Worm (Caenorhabditis elegans): Measurements from ENCODE around the gene sre-31.

The sre-31 gene

ce11 chrII:12401791-12402190, 6.8 kb downstream of the sre-31 start, which contains the start of gene sre-29:
Gene sre-29 (minus strand): TSS chrII:12401891.
- no peak for TF ChIP-seq aha-1 (tag; optimal IDR thresholded peaks at IDR 0.05)

DNA sequence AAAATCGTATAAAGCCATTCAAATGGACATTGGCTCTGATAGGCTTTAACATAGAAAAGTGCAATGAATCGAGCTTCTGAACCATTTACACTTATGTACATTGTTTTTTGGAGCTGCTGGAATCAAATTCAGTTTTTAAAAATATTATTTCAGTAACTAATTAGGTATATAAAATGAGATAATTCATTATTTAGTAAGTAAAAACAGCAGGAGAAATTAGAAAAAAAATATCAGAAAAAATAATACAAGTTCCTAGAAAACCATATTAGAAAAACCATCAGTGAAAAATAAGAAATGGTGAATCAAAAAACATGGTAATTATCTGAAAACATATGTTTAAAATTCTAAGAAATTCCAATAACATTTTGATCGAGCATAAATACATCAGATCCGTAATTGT, 11.0 kb downstream of the sre-31 start, which contains the start of gene F57G9.7:
Gene F57G9.7 (minus strand): TSS at position 101 of the 400 bp plus-strand sequence.
- TF ChIP-seq pax-3 (tag; optimal IDR thresholded peaks at IDR 0.05) = peak; percentile 16
- TF ChIP-seq zip-4 (GFP tag; optimal IDR thresholded peaks at IDR 0.05) = no peak
- no peak for TF ChIP-seq unc-130 (tag; optimal IDR thresholded peaks at IDR 0.05)

DNA sequence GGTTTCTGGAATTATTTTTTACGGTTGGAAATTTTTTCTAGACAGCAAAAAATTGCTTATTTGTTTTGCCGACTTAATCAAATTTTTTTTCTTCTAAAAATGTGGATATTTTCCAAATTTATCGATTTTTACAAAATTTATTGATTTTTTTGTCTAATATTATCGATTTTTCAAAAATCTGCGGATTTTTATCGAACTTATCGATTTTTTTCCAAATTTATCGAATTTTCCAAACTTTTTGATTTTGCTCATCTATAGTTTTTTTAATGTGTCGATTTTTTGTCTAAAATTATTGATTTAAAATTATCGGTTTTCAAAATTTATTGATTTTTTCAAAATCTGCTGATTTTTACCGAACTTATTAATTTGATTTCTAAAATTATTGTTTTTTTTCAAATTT, 14.5 kb downstream of the sre-31 start:
- TF ChIP-seq blmp-1 (tag; optimal IDR thresholded peaks at IDR 0.05) (no peak), tbx-2 (tag; optimal IDR thresholded peaks at IDR 0.05) (no peak)

ce11 chrII:12393690-12394089, 14.9 kb downstream of the sre-31 start, which contains the start of gene Y57A10B.7:
Gene Y57A10B.7 (minus strand): TSS chrII:12393790.
- TF ChIP-seq fos-1 (tag; optimal IDR thresholded peaks at IDR 0.05) (no peak), efl-1 (optimal IDR thresholded peaks at IDR 0.05) (no peak), efl-1 (GFP tag; optimal IDR thresholded peaks at IDR 0.05 in 1 of 2) (no peak), snu-23 (GFP tag; optimal IDR thresholded peaks at IDR 0.05) (no peak), pax-3 (tag; optimal IDR thresholded peaks at IDR 0.05) (no peak), mep-1 (tag; optimal IDR thresholded peaks at IDR 0.05) (no peak), unc-86 (tag; optimal IDR thresholded peaks at IDR 0.05) (no peak), aly-2 (tag; optimal IDR thresholded peaks at IDR 0.05) (no peak), sox-4 (tag; optimal IDR thresholded peaks at IDR 0.05) (no peak), ceh-8 (GFP tag; optimal IDR thresholded peaks at IDR 0.05) (no peak), unc-98 (GFP tag; IDR thresholded peaks at IDR 0.05) (no peak), lir-3 (tag; optimal IDR thresholded peaks at IDR 0.05; ENCODE audit: poor library complexity) (no peak), mef-2 (tag; optimal IDR thresholded peaks at IDR 0.05) (no peak), fkh-8 (tag; optimal IDR thresholded peaks at IDR 0.05) (no peak), nhr-84 (tag; optimal IDR thresholded peaks at IDR 0.05) (no peak), egl-27 (tag; optimal IDR thresholded peaks at IDR 0.05) (no peak), nhr-20 (tag; optimal IDR thresholded peaks at IDR 0.05) (no peak), unc-62 (GFP tag; optimal IDR thresholded peaks at IDR 0.05) (no peak), hlh-17 (GFP tag; optimal IDR thresholded peaks at IDR 0.05; ENCODE audit: borderline replicate concordance) (no peak), hlh-4 (tag; optimal IDR thresholded peaks at IDR 0.05) (no peak), zip-4 (GFP tag; optimal IDR thresholded peaks at IDR 0.05) (no peak)

DNA sequence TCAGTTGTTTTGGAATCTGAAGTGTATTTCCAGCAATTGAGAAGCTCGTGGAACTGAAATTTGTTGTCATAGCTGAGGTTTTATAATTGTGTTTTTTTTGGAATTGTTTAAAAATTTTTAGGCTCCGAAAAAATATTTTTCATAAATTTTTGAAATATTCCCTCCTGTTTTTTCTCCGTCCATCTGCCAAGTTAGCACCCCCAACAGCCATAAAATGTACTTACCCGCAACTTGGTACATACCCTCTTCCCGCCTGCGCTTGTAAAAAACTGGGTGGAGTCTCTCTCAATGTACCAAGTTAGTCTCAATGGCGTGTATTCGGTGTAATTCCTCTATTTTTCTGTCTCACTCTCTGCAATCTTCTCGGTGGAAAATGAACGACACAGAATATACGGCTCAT, 18.8 kb downstream of the sre-31 start, which contains the start of gene Y57A10B.6:
Gene Y57A10B.6 (plus strand): TSS at position 301 of the 400 bp plus-strand sequence.
- TF ChIP-seq lin-35 (GFP tag; optimal IDR thresholded peaks at IDR 0.05) (no peak), ceh-90 (tag; optimal IDR thresholded peaks at IDR 0.05) (no peak), snu-23 (GFP tag; optimal IDR thresholded peaks at IDR 0.05) (no peak), mdl-1 (tag; optimal IDR thresholded peaks at IDR 0.05) (no peak), C34B4.2 (tag; optimal IDR thresholded peaks at IDR 0.05) (no peak), pag-3 (tag; optimal IDR thresholded peaks at IDR 0.05; ENCODE audit: borderline replicate concordance, insufficient read depth) (no peak), irx-1 (tag; optimal IDR thresholded peaks at IDR 0.05) (no peak)

- no peak for TF ChIP-seq zip-4 (GFP tag; optimal IDR thresholded peaks at IDR 0.05)
Observed at ce11 chrII:12387980-12388379, 20.6 kb downstream of the sre-31 start, which contains the start of gene sre-41. Gene sre-41 (plus strand): TSS chrII:12388280.

DNA sequence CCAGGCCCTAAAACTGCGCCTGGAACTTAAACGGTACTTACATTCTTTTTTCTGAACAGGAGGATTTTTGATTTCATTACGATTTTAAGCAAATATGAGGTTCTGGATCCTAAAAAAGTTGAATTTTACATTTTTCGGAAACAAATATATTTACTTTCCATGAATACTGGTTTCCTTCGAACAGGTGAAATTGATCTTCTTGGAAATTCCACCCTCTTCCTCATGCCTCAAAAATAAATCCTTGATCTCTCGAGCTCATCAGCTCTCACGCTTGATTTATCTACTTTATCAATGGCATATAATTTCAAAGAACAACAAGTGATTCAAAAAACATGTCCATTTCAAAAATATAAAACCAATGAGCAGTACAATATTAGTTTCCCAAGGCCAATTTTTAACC, 21.1 kb downstream of the sre-31 start:
- TF ChIP-seq aly-2 (tag; optimal IDR thresholded peaks at IDR 0.05) (no peak), egl-13 (tag; optimal IDR thresholded peaks at IDR 0.05) (no peak), nhr-71 (tag; optimal IDR thresholded peaks at IDR 0.05) (peak; percentile 41), sox-4 (tag; optimal IDR thresholded peaks at IDR 0.05) (peak; percentile 5), lin-13 (GFP tag; optimal IDR thresholded peaks at IDR 0.05) (no peak), nhr-77 (tag; optimal IDR thresholded peaks at IDR 0.05) (no peak), unc-98 (GFP tag; IDR thresholded peaks at IDR 0.05) (no peak), hlh-4 (tag; optimal IDR thresholded peaks at IDR 0.05) (peak; percentile 100), grh-1 (GFP tag; IDR thresholded peaks at IDR 0.05) (no peak), nhr-85 (tag) (peak; percentile 10), fkh-8 (tag; optimal IDR thresholded peaks at IDR 0.05) (peak; percentile 36), ets-5 (GFP tag; IDR thresholded peaks at IDR 0.05) (no peak), nhr-47 (tag; optimal IDR thresholded peaks at IDR 0.05) (peak; percentile 25)
